Worm (Caenorhabditis elegans): ENCODE data around the gene M60.6.

DNA sequence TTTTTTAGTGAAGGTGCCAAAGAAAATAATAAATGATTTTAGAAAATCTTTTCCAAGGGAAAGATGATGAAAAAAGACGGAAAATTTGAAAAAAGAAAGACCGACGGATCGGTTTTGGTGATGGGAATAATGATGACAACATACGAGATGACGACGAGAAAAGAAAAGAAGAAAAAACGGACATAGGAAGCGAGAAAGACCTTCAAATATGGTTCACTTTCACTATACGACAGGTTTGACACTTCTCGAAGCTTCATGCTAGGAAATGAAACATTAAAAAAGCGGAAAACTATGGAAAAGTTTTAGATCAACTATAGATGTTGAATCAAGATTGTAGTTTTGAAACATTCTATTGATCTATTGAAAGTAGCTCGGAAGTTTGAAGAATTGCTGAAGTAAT lies 52.1 kb downstream of the M60.6 start:
- TF ChIP-seq sea-1 (GFP tag; conservative IDR thresholded peaks at IDR 0.05): no peak
- TF ChIP-seq ama-1 (optimal IDR thresholded peaks at IDR 0.05): no peak
- TF ChIP-seq aly-1 (tag; optimal IDR thresholded peaks at IDR 0.05): no peak
- TF ChIP-seq F13C5.2 (tag; optimal IDR thresholded peaks at IDR 0.05): no peak
- TF ChIP-seq scrt-1 (GFP tag; IDR thresholded peaks at IDR 0.05): no peak
- TF ChIP-seq tra-4 (tag; optimal IDR thresholded peaks at IDR 0.05): no peak
- TF ChIP-seq tbx-11 (GFP tag; IDR thresholded peaks at IDR 0.05): no peak
- no peak for TF ChIP-seq pes-1 (GFP tag; IDR thresholded peaks at IDR 0.05)
- TF ChIP-seq hnd-1 (tag; optimal IDR thresholded peaks at IDR 0.05): no peak
- TF ChIP-seq flt-1 (GFP tag; IDR thresholded peaks at IDR 0.05): no peak
- no peak for TF ChIP-seq tbx-37 (GFP tag; conservative IDR thresholded peaks at IDR 0.05)
- no peak for TF ChIP-seq hmbx-1 (tag; optimal IDR thresholded peaks at IDR 0.05)
- TF ChIP-seq ets-7 (tag; optimal IDR thresholded peaks at IDR 0.05): no peak
